2 worm cellular contexts compared by ENCODE assay signal in the genomic region with DNA sequence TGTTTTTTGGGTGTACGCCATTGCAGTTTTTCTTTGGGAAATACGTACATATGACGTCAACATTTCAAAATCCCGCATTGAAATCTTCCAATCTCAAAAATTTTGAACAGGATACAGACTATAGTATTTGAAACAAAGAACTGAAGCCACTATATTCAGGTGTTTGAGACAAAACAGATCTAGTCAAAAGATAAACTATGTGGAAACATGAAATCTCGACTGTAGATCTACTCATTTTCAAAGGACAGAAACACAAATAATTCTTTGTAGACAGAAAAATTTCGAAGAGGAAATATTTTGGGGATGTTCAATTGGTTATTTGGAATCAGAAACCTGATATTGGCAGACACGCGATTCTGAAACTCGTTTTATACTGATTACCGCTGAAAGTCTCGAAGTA.
TF ChIP-seq lines count a peak whose summit lies in the region.

No protein-coding gene starts in this region.

TF ChIP-seq in whole organism, L3 larva, 47 proteins besides CTCF, POLR2A, EP300 and RAD21:
- no peak for TF ChIP-seq eor-1 (tag; optimal IDR thresholded peaks at IDR 0.05; lab: Kevin White, UChicago)
- TF ChIP-seq unc-39 (tag; optimal IDR thresholded peaks at IDR 0.05; lab: Kevin White, UChicago), result no peak
- no peak for TF ChIP-seq tbx-2 (tag; optimal IDR thresholded peaks at IDR 0.05; lab: Kevin White, UChicago)
- TF ChIP-seq elt-1 (tag; optimal IDR thresholded peaks at IDR 0.05; lab: Kevin White, UChicago), result peak; percentile 78
- no peak for TF ChIP-seq elt-3 (tag; optimal IDR thresholded peaks at IDR 0.05; lab: Kevin White, UChicago)
TF ChIP-seq in whole organism, L3 larva: peak in this region for 1.

TF ChIP-seq in whole organism, mixed stage, embryonic, 35 proteins besides CTCF, POLR2A, EP300 and RAD21:
- TF ChIP-seq mls-2 (tag; optimal IDR thresholded peaks at IDR 0.05; lab: Kevin White, UChicago), result no peak
- TF ChIP-seq elt-1 (tag; optimal IDR thresholded peaks at IDR 0.05; lab: Kevin White, UChicago; ENCODE audit: borderline replicate concordance, insufficient read depth), result peak; percentile 54
- TF ChIP-seq ztf-11 (tag; optimal IDR thresholded peaks at IDR 0.05; lab: Kevin White, UChicago), result no peak

Comparison
In these comparisons a context has a peak if more than half of its experiments do, and no peak if none do; other contexts are left out.
1. Of the 11 proteins assayed by ChIP-seq in both whole organism, L3 larva and whole organism, mixed stage, embryonic: peak only in whole organism, L3 larva: none; only in whole organism, mixed stage, embryonic: none; in both: elt-1; in neither: 10.